Worm (Caenorhabditis elegans) whole organism, midembryonic: Measurements from ENCODE around the gene D1086.1.

ENCODE experiments used
- cog-1 ChIP-seq: sonication (generic microtip); optimal IDR thresholded peaks from 2 replicates; lab custom pipeline; 2016; ENCODE audit warnings: missing genetic modification characterization, missing compliant biosample characterization
- flt-1 ChIP-seq: fragments of 200-800 bp; sonication (Bioruptor generic); IDR thresholded peaks from 2 replicates; pipeline ENCODE4 v1.3.6; 2022; ENCODE audit warnings: missing genetic modification characterization, missing compliant biosample characterization
- ref-1 ChIP-seq: fragments of 200-800 bp; sonication (Bioruptor generic); conservative IDR thresholded peaks from 2 replicates; pipeline ENCODE4 v1.3.6; 2022; ENCODE audit warnings: missing genetic modification reagents, missing genetic modification characterization, missing compliant biosample characterization

ce11 chrV:14139252-14140100 is 40.8 kb downstream of the D1086.1 start:
- TF ChIP-seq cog-1 (tag; lab: Kevin White, UChicago): peak; percentile 4
- no peak for TF ChIP-seq ref-1 (GFP tag; lab: Robert Waterston, UW)
- TF ChIP-seq flt-1 (GFP tag; lab: Robert Waterston, UW): no peak
